Worm (Caenorhabditis elegans) whole organism, L1 larva: Measurements from ENCODE around the gene str-190.

Source experiments
- ceh-82 ChIP-seq, 3 experiments: fragments of 150-350 bp in 1 of 3; sonication (generic microtip) in 2 of 3; optimal IDR thresholded peaks; 2 replicates each; lab custom pipeline; 2014 to 2017; ENCODE audit warnings: missing biosample characterization in 3 of 3, missing genetic modification characterization in 3 of 3
- elt-2 ChIP-seq: sonication (generic microtip); optimal IDR thresholded peaks from 2 replicates; lab custom pipeline; 2016; ENCODE audit warnings: missing genetic modification characterization, mild to moderate bottlenecking, inconsistent platforms, missing compliant biosample characterization, missing genetic modification reagents
- elt-3 ChIP-seq, 6 experiments: fragments of 150-350 bp in 1 of 6; sonication (generic microtip); optimal IDR thresholded peaks; 2 replicates each; lab custom pipeline; 2017 to 2018; ENCODE audit warnings: missing biosample characterization in 6 of 6, missing genetic modification characterization in 6 of 6, inconsistent platforms in 1 of 6
- ets-5 ChIP-seq: fragments of 200-800 bp; sonication (Bioruptor generic); IDR thresholded peaks from 2 replicates; pipeline ENCODE4 v1.3.6; 2022; ENCODE audit warnings: missing genetic modification characterization, missing compliant biosample characterization
- fkh-8 ChIP-seq: sonication (generic microtip); optimal IDR thresholded peaks from 2 replicates; lab custom pipeline; 2016; ENCODE audit warnings: mild to moderate bottlenecking, missing genetic modification characterization, missing compliant biosample characterization
- fos-1 ChIP-seq: fragments of 150-350 bp; optimal IDR thresholded peaks from 2 replicates; lab custom pipeline; 2014; ENCODE audit warnings: missing biosample characterization, missing genetic modification characterization
- grh-1 ChIP-seq: fragments of 200-800 bp; sonication (Bioruptor generic); IDR thresholded peaks from 2 replicates; pipeline ENCODE4 v1.3.6; 2022; ENCODE audit warnings: missing genetic modification reagents, missing genetic modification characterization, missing compliant biosample characterization
- hpl-2 ChIP-seq: fragments of 150-350 bp; optimal IDR thresholded peaks from 2 replicates; lab custom pipeline; 2014; ENCODE audit warnings: missing biosample characterization, missing genetic modification reagents, missing genetic modification characterization
- lin-13 ChIP-seq: fragments of 150-350 bp; optimal IDR thresholded peaks from 2 replicates; lab custom pipeline; 2014; ENCODE audit warnings: missing biosample characterization, missing genetic modification reagents, missing genetic modification characterization
- mab-9 ChIP-seq: fragments of 200-800 bp; sonication (Bioruptor generic); IDR thresholded peaks from 2 replicates; pipeline ENCODE4 v1.3.6; 2022; ENCODE audit warnings: missing genetic modification reagents, missing genetic modification characterization, missing compliant biosample characterization
- nhr-237 ChIP-seq: fragments of 150-350 bp; optimal IDR thresholded peaks from 2 replicates; lab custom pipeline; 2014; ENCODE audit warnings: missing biosample characterization, missing genetic modification characterization
- zag-1 ChIP-seq: fragments of 150-350 bp; optimal IDR thresholded peaks from 2 replicates; lab custom pipeline; 2014; ENCODE audit warnings: missing biosample characterization, missing genetic modification characterization
- ztf-4 ChIP-seq: fragments of 150-350 bp; optimal IDR thresholded peaks from 2 replicates; lab custom pipeline; 2014; ENCODE audit warnings: missing biosample characterization, missing genetic modification characterization

- TF ChIP-seq lin-13 (GFP tag; lab: Kevin White, UChicago) (no peak), ets-5 (GFP tag; lab: Robert Waterston, UW) (no peak), ztf-4 (tag; lab: Kevin White, UChicago) (no peak), ceh-82 (tag; optimal IDR thresholded peaks at IDR 0.05; lab: Kevin White, UChicago) (no peak), zag-1 (tag; lab: Kevin White, UChicago) (no peak), nhr-237 (tag; lab: Kevin White, UChicago) (no peak), hpl-2 (GFP tag; lab: Kevin White, UChicago) (no peak), fkh-8 (no peak), elt-2 (tag; lab: Kevin White, UChicago) (no peak), grh-1 (GFP tag; lab: Robert Waterston, UW) (no peak), elt-3 (tag; optimal IDR thresholded peaks at IDR 0.05; lab: Kevin White, UChicago) (no peak), fos-1 (tag; lab: Kevin White, UChicago) (no peak), mab-9 (GFP tag; lab: Robert Waterston, UW) (no peak)
These were observed 49.4 kb downstream of the str-190 start, which contains the start of gene srw-69 for ce11 chrV:7428880-7429279.
